Worm (Caenorhabditis elegans) whole organism, L4/young adult: Measurements from ENCODE around the gene F58H1.2.

Experiments used
- W03F9.2 ChIP-seq: fragments of 150-350 bp; optimal IDR thresholded peaks from 2 replicates; lab custom pipeline; 2014; ENCODE audit warnings: missing biosample characterization, missing genetic modification characterization
- dao-5 ChIP-seq: sonication (generic microtip); optimal IDR thresholded peaks from 2 replicates; lab custom pipeline; 2016; ENCODE audit warnings: missing genotype, missing genetic modification characterization, moderate library complexity, missing compliant biosample characterization
- him-1 ChIP-seq: sonication (generic microtip); optimal IDR thresholded peaks from 2 replicates; lab custom pipeline; 2016; ENCODE audit warnings: missing genotype, missing genetic modification reagents, missing genetic modification characterization, missing compliant biosample characterization

The F58H1.2 gene

DNA sequence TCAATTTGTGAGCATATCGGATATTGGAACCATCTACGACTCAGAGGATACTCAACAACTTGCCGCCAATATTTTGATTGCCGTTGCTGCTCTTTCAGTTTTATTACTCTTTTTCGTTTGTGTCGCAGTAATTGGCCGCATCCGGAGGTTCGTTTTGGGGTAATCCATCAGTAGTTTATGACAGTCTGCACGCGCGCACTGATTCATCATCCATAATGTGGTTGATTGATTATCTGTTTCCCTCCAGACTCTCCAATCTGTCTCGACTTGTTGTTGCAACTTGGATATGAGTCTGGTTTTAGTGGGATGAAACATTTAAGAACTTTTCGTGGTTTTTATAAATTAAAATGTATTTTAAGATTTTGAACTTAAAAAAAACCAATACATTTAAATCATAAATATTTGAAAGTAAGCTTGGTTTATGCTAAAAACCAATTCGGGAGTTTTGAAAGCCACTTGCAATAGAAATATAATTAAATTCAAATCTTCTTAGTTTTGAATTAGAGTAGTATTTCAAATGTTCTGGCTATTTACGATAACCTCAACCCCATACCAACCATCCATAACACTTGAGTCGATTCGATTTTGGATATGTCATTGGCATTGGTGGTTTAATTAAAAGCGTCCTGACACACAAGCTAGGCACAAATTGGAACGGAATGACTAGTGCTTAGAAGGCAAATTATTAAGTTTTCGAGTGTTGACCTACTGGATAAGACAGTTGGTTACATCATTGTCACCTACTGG is 31.4 kb downstream of the F58H1.2 start:
- TF ChIP-seq dao-5 (tag; lab: Kevin White, UChicago) (no peak), him-1 (tag; lab: Kevin White, UChicago) (no peak), W03F9.2 (tag; lab: Kevin White, UChicago) (no peak)

DNA sequence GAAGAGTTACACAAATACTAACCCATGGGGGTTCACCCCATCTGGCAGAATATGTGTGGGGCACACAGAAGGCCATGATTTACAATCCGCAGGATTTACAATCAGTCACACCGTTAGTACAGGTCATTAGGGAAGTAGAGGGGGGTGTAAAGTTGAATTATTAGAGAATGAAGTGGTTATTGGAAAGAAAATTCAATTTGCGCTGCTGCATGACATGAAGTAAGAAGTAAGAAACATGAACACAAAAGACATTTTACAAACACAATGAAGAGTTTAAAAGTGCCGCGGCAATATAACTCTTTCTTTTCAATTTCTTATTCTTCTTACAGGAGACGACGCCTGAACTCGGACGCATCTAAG is 31.9 kb downstream of the F58H1.2 start:
- TF ChIP-seq W03F9.2 (tag; lab: Kevin White, UChicago) (no peak), dao-5 (tag; lab: Kevin White, UChicago) (no peak)

DNA sequence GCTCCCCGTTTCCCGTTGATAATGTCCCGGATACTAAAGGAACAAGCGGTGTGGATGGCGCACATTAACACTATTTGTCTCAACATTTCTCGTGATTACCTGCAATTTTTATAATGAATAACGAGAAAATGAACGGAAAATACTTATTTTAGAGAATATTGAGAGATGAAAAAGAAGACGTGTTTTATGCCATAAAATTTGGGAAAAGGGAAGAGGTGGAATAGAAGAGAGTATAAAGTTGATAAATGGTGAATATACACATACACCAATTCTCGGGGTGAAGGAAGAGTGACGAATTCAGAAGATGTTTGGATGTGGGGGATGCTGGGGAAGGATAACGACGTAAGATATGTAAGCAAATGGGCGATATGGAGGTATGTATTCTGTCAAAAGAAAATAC is 35.8 kb downstream of the F58H1.2 start, which contains the start of gene F58H1.7:
TSS of gene F58H1.7 (minus strand) at position 101 of the 400 bp plus-strand sequence.
- no peak for TF ChIP-seq him-1 (tag; lab: Kevin White, UChicago)
- no peak for TF ChIP-seq dao-5 (tag; lab: Kevin White, UChicago)
- TF ChIP-seq W03F9.2 (tag; lab: Kevin White, UChicago) = no peak

DNA sequence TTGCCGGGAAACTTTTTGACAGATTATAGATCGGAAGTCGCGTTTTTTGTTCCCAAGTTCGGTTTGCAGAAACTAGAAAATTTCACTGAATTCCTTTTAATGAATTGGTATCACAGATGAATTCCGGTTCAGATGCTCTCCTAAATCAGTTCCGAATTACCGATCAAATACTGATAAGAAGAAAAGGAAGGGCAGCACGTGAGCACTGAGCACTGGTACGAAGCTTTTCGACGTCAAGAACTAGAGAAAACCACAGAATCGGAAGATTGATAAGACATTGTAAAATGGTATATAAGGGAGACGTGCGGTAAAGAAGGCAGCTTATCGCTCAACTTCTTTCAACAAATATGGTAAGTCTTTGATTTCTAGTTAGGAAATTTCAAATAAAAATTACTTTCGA is 46.3 kb downstream of the F58H1.2 start, which contains the start of gene cpr-1:
TSS of gene cpr-1 (plus strand) at position 319 of the 400 bp plus-strand sequence.
- TF ChIP-seq dao-5 (tag; lab: Kevin White, UChicago) (no peak), him-1 (tag; lab: Kevin White, UChicago) (no peak), W03F9.2 (tag; lab: Kevin White, UChicago) (no peak)

DNA sequence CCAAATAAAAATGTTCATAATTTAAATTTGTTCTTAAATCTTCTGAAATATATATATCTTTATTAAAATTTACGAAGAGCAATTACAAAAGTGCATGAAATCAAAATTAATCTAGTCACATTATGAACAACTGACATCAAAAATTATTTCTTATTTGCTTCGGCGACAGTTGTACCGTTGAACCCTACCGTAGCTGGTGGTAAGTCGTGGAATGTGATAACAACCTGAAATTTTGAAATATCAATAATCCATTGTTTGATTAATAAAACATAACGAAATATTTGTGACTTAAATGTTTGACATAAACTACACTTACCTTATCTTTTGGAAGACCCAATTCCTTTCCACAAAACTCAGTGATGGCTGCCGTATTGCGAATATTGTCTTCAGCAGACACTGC is 47.8 kb downstream of the F58H1.2 start:
- no peak for TF ChIP-seq dao-5 (tag; lab: Kevin White, UChicago)
- TF ChIP-seq W03F9.2 (tag; lab: Kevin White, UChicago) = no peak
- TF ChIP-seq him-1 (tag; lab: Kevin White, UChicago) = no peak

DNA sequence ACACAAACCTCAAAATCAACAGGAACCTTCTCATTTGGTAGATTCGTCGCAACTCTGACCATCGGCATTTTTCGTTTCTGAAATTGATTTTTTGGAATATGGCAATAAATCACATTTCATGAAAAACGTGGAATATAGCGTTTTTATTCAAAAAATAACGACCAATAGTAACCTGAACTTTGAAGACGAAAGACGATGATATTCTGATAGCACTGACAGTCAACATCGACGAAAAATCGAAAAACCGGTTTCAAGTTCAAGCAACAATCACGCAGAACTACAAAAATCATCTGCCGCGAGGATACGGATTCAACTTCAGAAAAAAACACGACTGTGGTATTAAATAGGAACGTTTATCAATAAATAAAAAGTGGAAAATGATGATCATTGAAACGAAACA is 49.3 kb downstream of the F58H1.2 start, which contains the start of gene mif-2:
TSS of gene mif-2 (minus strand) at position 281 of the 400 bp plus-strand sequence.
- TF ChIP-seq W03F9.2 (tag; lab: Kevin White, UChicago) = no peak
- TF ChIP-seq dao-5 (tag; lab: Kevin White, UChicago) = no peak
- no peak for TF ChIP-seq him-1 (tag; lab: Kevin White, UChicago)
